Fruit fly (Drosophila melanogaster) whole organism, embryonic: Measurements from ENCODE around the gene orion.
A peak's percentile ranks its signal among the peaks of the same experiment; 100 is the strongest.

Experiments
- Antp ChIP-seq: fragments of 200-800 bp; sonication (Bioruptor generic); optimal IDR thresholded peaks from 3 replicates; lab custom pipeline; 2016; ENCODE audit warnings: missing biosample characterization, missing genetic modification characterization
- CG10274 ChIP-seq: fragments of 200-800 bp; sonication (Bioruptor generic); optimal IDR thresholded peaks from 3 replicates; lab custom pipeline; 2017; ENCODE audit warnings: missing biosample characterization, mild to moderate bottlenecking, missing genetic modification characterization
- CG10979 ChIP-seq: fragments of 200-800 bp; sonication (Bioruptor generic); optimal IDR thresholded peaks from 2 replicates; lab custom pipeline; 2018; ENCODE audit warnings: missing biosample characterization, mild to moderate bottlenecking, missing genetic modification characterization, moderate library complexity
- CG11504 ChIP-seq: fragments of 200-800 bp; sonication (Bioruptor generic); optimal IDR thresholded peaks from 3 replicates; lab custom pipeline; 2019; ENCODE audit warnings: missing biosample characterization, mild to moderate bottlenecking, missing genetic modification characterization, moderate library complexity
- CG11560 ChIP-seq: fragments of 200-800 bp; sonication (Bioruptor generic); IDR thresholded peaks from 3 replicates; pipeline ENCODE4 v1.3.6; 2022; ENCODE audit warnings: missing biosample characterization, missing genetic modification characterization
- CG12219 ChIP-seq: fragments of 200-800 bp; sonication (Bioruptor generic); optimal IDR thresholded peaks from 3 replicates; lab custom pipeline; 2018; ENCODE audit warnings: missing biosample characterization, mild to moderate bottlenecking, missing genetic modification characterization
- CG12942 ChIP-seq: fragments of 200-800 bp; sonication (Bioruptor generic); optimal IDR thresholded peaks from 3 replicates; lab custom pipeline; 2016; ENCODE audit warnings: missing biosample characterization, missing genetic modification characterization
- CG14441 ChIP-seq: fragments of 200-800 bp; sonication (Bioruptor generic); IDR thresholded peaks from 2 replicates; pipeline ENCODE4 v1.3.6; 2022; ENCODE audit warnings: missing biosample characterization, missing genetic modification characterization
- CG18262 ChIP-seq: fragments of 200-800 bp; optimal IDR thresholded peaks from 3 replicates; lab custom pipeline; 2019; ENCODE audit warnings: missing biosample characterization, mild to moderate bottlenecking, missing genetic modification characterization, moderate library complexity
- CG18764 ChIP-seq: fragments of 200-800 bp; sonication (Bioruptor generic); optimal IDR thresholded peaks from 3 replicates; lab custom pipeline; 2016; ENCODE audit warnings: missing biosample characterization, missing genetic modification characterization
- CG3726 ChIP-seq: fragments of 200-800 bp; sonication (Bioruptor generic); IDR thresholded peaks from 3 replicates; pipeline ENCODE4, ENCODE4 v1.3.6; 2022; ENCODE audit warnings: missing biosample characterization, missing genetic modification characterization
- CG7372 ChIP-seq: fragments of 200-800 bp; sonication (Bioruptor generic); IDR thresholded peaks from 2 replicates; pipeline ENCODE4 v1.3.6; 2022; ENCODE audit warnings: missing biosample characterization, missing genetic modification characterization
- CG7556 ChIP-seq: fragments of 200-800 bp; sonication (Bioruptor generic); optimal IDR thresholded peaks from 2 replicates; lab custom pipeline; 2017; ENCODE audit warnings: missing biosample characterization, mild to moderate bottlenecking, missing genetic modification characterization
- CG7745 ChIP-seq: fragments of 200-800 bp; sonication (Bioruptor generic); optimal IDR thresholded peaks from 2 replicates; lab custom pipeline; 2018; ENCODE audit warnings: missing biosample characterization, mild to moderate bottlenecking, missing genetic modification characterization, moderate library complexity
- Chrac-16 ChIP-seq: fragments of 200-800 bp; sonication (Bioruptor generic); optimal IDR thresholded peaks from 3 replicates; lab custom pipeline; 2016; ENCODE audit warnings: missing biosample characterization, missing genetic modification characterization
- CkIIα-i1 ChIP-seq: fragments of 200-800 bp; sonication (Bioruptor generic); IDR thresholded peaks from 2 replicates; pipeline ENCODE4 v1.3.6; 2022; ENCODE audit warnings: missing biosample characterization, missing genetic modification characterization
- ERR ChIP-seq: fragments of 200-800 bp; sonication (Bioruptor generic); optimal IDR thresholded peaks from 2 replicates; lab custom pipeline; 2016; ENCODE audit warnings: missing biosample characterization, missing genetic modification characterization
- GATAe ChIP-seq: fragments of 200-800 bp; sonication (Bioruptor generic); conservative IDR thresholded peaks from 2 replicates; pipeline ENCODE4 v1.3.6; 2022; ENCODE audit warnings: missing biosample characterization, missing genetic modification characterization
- HLH3B ChIP-seq: fragments of 200-800 bp; sonication (Bioruptor generic); IDR thresholded peaks from 2 replicates; pipeline ENCODE4 v1.3.6; 2022; ENCODE audit warnings: missing biosample characterization, missing genetic modification characterization
- HLH54F ChIP-seq: fragments of 200-800 bp; sonication (Bioruptor generic); optimal IDR thresholded peaks from 3 replicates; lab custom pipeline; 2016; ENCODE audit warnings: missing biosample characterization, missing genetic modification characterization
- Hmr ChIP-seq: fragments of 200-800 bp; sonication (Bioruptor generic); optimal IDR thresholded peaks from 3 replicates; lab custom pipeline; 2017; ENCODE audit warnings: mild to moderate bottlenecking, missing biosample characterization, missing genetic modification reagents, missing genetic modification characterization
- MESR4 ChIP-seq: fragments of 200-800 bp; sonication (Bioruptor generic); optimal IDR thresholded peaks from 2 replicates; lab custom pipeline; 2018; ENCODE audit warnings: missing biosample characterization, mild to moderate bottlenecking, missing genetic modification characterization, moderate library complexity
- Med ChIP-seq: fragments of 200-800 bp; sonication (Bioruptor generic); peaks from one replicate; lab custom pipeline; 2016; ENCODE audit warnings: missing biosample characterization, missing genetic modification characterization, mild to moderate bottlenecking, inconsistent platforms, moderate library complexity
- Meics ChIP-seq: fragments of 200-800 bp; sonication (Bioruptor generic); optimal IDR thresholded peaks from 2 replicates; lab custom pipeline; 2017; ENCODE audit warnings: missing biosample characterization, mild to moderate bottlenecking, missing genetic modification characterization
- Myb ChIP-seq: fragments of 200-800 bp; sonication (Bioruptor generic); optimal IDR thresholded peaks from 2 replicates; lab custom pipeline; 2016; ENCODE audit warnings: missing biosample characterization, missing genetic modification characterization
- PHDP ChIP-seq: fragments of 200-800 bp; sonication (Bioruptor generic); optimal IDR thresholded peaks from 3 replicates; lab custom pipeline; 2018; ENCODE audit warnings: missing biosample characterization, mild to moderate bottlenecking, missing genetic modification characterization, moderate library complexity
- Sox100B ChIP-seq: fragments of 200-800 bp; sonication (Bioruptor generic); optimal IDR thresholded peaks from 3 replicates; lab custom pipeline; 2018; ENCODE audit warnings: missing biosample characterization, mild to moderate bottlenecking, missing genetic modification characterization
- Xbp1 ChIP-seq: fragments of 200-800 bp; sonication (Bioruptor generic); optimal IDR thresholded peaks from 3 replicates; lab custom pipeline; 2016; ENCODE audit warnings: missing biosample characterization, mild to moderate bottlenecking, missing genetic modification characterization
- bsh ChIP-seq, 2 experiments: fragments of 200-800 bp; sonication (Bioruptor generic); optimal IDR thresholded peaks; 2 replicates each; lab custom pipeline; 2017 to 2018; ENCODE audit warnings: mild to moderate bottlenecking in 2 of 2, missing biosample characterization in 2 of 2, missing genetic modification characterization in 2 of 2, moderate library complexity in 1 of 2
- chif ChIP-seq, 2 experiments: fragments of 200-800 bp; sonication (Bioruptor generic); optimal IDR thresholded peaks; 3 replicates each; lab custom pipeline; 2016; ENCODE audit warnings: missing biosample characterization in 2 of 2, missing genetic modification characterization in 2 of 2
- ci ChIP-seq: fragments of 200-800 bp; sonication (Bioruptor generic); IDR thresholded peaks from 3 replicates; pipeline ENCODE4 v1.3.6; 2022; ENCODE audit warnings: missing biosample characterization, missing genetic modification characterization
- corto ChIP-seq: fragments of 200-800 bp; sonication (Bioruptor generic); optimal IDR thresholded peaks from 2 replicates; lab custom pipeline; 2016; ENCODE audit warnings: missing biosample characterization, mild to moderate bottlenecking, missing genetic modification characterization, moderate library complexity
- crp ChIP-seq, 2 experiments: fragments of 200-800 bp; sonication (Bioruptor generic); optimal IDR thresholded peaks; 2 replicates in 1 of 2; 3 replicates in 1 of 2; lab custom pipeline; 2017; ENCODE audit warnings: missing biosample characterization in 2 of 2, missing genetic modification characterization in 2 of 2, mild to moderate bottlenecking in 1 of 2, moderate library complexity in 1 of 2
- cwo ChIP-seq: fragments of 200-800 bp; sonication (Bioruptor generic); optimal IDR thresholded peaks from 3 replicates; lab custom pipeline; 2017; ENCODE audit warnings: missing biosample characterization, missing genetic modification characterization, mild to moderate bottlenecking, moderate library complexity, missing genetic modification reagents
- eyg ChIP-seq: fragments of 200-800 bp; sonication (Bioruptor generic); optimal IDR thresholded peaks from 3 replicates; lab custom pipeline; 2016; ENCODE audit warnings: missing biosample characterization, missing genetic modification characterization
- jing ChIP-seq: fragments of 200-800 bp; sonication (Bioruptor generic); optimal IDR thresholded peaks from 2 replicates; lab custom pipeline; 2018; ENCODE audit warnings: missing biosample characterization, mild to moderate bottlenecking, missing genetic modification characterization
- klu ChIP-seq: fragments of 200-800 bp; sonication (Bioruptor generic); IDR thresholded peaks from 2 replicates; pipeline ENCODE4 v1.3.6; 2022; ENCODE audit warnings: missing biosample characterization, missing genetic modification characterization
- lov ChIP-seq, 2 experiments: fragments of 200-800 bp in 1 of 2; fragments of >200 bp in 1 of 2; sonication (Bioruptor generic) in 1 of 2; IDR thresholded peaks in 1 of 2; optimal IDR thresholded peaks in 1 of 2; 2 replicates in 1 of 2; 3 replicates in 1 of 2; pipeline versions ENCODE4 v1.3.6 to Lab custom; 2017 to 2022; ENCODE audit warnings: missing biosample characterization in 1 of 2, missing genetic modification characterization in 1 of 2
- luna ChIP-seq: fragments of 200-800 bp; sonication (Bioruptor generic); optimal IDR thresholded peaks from 2 replicates; lab custom pipeline; 2016; ENCODE audit warnings: missing biosample characterization, missing genetic modification characterization
- sd ChIP-seq: fragments of 200-800 bp; sonication (Bioruptor generic); optimal IDR thresholded peaks from 3 replicates; lab custom pipeline; 2018; ENCODE audit warnings: missing biosample characterization, mild to moderate bottlenecking, missing genetic modification characterization, moderate library complexity
- sens ChIP-seq: fragments of 200-800 bp; sonication (Bioruptor generic); peaks from one replicate; lab custom pipeline; 2016; ENCODE audit warnings: missing biosample characterization, missing genetic modification characterization
- sim ChIP-seq: fragments of 200-800 bp; sonication (Bioruptor generic); IDR thresholded peaks from 2 replicates; pipeline ENCODE4 v1.3.6; 2022; ENCODE audit warnings: missing biosample characterization, missing genetic modification characterization
- slou ChIP-seq: fragments of 200-800 bp; sonication (Bioruptor generic); optimal IDR thresholded peaks from 3 replicates; lab custom pipeline; 2016; ENCODE audit warnings: missing biosample characterization, missing genetic modification characterization
- so ChIP-seq: fragments of 200-800 bp; sonication (Bioruptor generic); IDR thresholded peaks from 3 replicates; pipeline ENCODE4 v1.3.6; 2022; ENCODE audit warnings: missing biosample characterization, missing genetic modification characterization
- tap ChIP-seq: fragments of 200-800 bp; optimal IDR thresholded peaks from 3 replicates; lab custom pipeline; 2019; ENCODE audit warnings: missing biosample characterization, mild to moderate bottlenecking, missing genetic modification characterization, moderate library complexity
- tin ChIP-seq: fragments of 200-800 bp; sonication (Bioruptor generic); optimal IDR thresholded peaks from 3 replicates; lab custom pipeline; 2016; ENCODE audit warnings: missing biosample characterization, missing genetic modification characterization
- toy ChIP-seq: fragments of 200-800 bp; sonication (Bioruptor generic); IDR thresholded peaks from 2 replicates; pipeline ENCODE4 v1.3.6; 2022; ENCODE audit warnings: missing biosample characterization, missing genetic modification characterization
- trh ChIP-seq: fragments of 200-800 bp; sonication (Bioruptor generic); optimal IDR thresholded peaks from 2 replicates; lab custom pipeline; 2016; ENCODE audit warnings: missing biosample characterization, missing genetic modification characterization
- usp ChIP-seq: fragments of >200 bp; optimal IDR thresholded peaks from 2 replicates; lab custom pipeline; 2017; ENCODE audit warnings: missing biosample characterization, missing genetic modification characterization
- z ChIP-seq: fragments of 200-800 bp; sonication (Bioruptor generic); IDR thresholded peaks from 3 replicates; pipeline ENCODE4 v1.3.6; 2022; ENCODE audit warnings: missing biosample characterization, missing genetic modification characterization
- zen2 ChIP-seq: fragments of 200-800 bp; sonication (Bioruptor generic); IDR thresholded peaks from 3 replicates; pipeline ENCODE4 v1.3.6; 2022; ENCODE audit warnings: missing biosample characterization, missing genetic modification characterization; ENCODE audit not compliant: partially characterized antibody

Gene orion

dm6 chrX:7995171-7995747, 48.6 kb upstream of the orion start, which contains the start of gene Tbh (continued):
- no peak for TF ChIP-seq CG10979
- TF ChIP-seq trh (GFP tag; lab: Kevin White, UChicago), result no peak
- TF ChIP-seq ERR (GFP tag; lab: Kevin White, UChicago), result no peak
- no peak for TF ChIP-seq so
- TF ChIP-seq Hmr (GFP tag; lab: Kevin White, UChicago), result peak; percentile 67
- no peak for TF ChIP-seq CG3726
- peak; percentile 58 for TF ChIP-seq Meics (GFP tag; lab: Kevin White, UChicago)
- TF ChIP-seq ci (GFP tag; lab: Robert Waterston, UW), result peak; percentile 44; the same call in 1 of the 3 replicates
- TF ChIP-seq CG14441 (GFP tag; lab: Robert Waterston, UW), result no peak
- TF ChIP-seq sd (tag; lab: Kevin White, UChicago), result no peak
- TF ChIP-seq tin (GFP tag; lab: Kevin White, UChicago), result no peak
- peak; percentile 61 for TF ChIP-seq cwo
- TF ChIP-seq CkIIα-i1 (GFP tag; lab: Robert Waterston, UW), result no peak
- TF ChIP-seq CG12942 (GFP tag; lab: Kevin White, UChicago), result no peak
- TF ChIP-seq CG18764 (GFP tag; lab: Kevin White, UChicago), result no peak
- peak; percentile 78 for TF ChIP-seq Med (GFP tag; lab: Kevin White, UChicago)
- TF ChIP-seq PHDP (tag; lab: Kevin White, UChicago), result peak; percentile 28
- no peak for TF ChIP-seq Xbp1 (GFP tag; lab: Kevin White, UChicago)
- peak; percentile 69 for TF ChIP-seq CG7556 (GFP tag; lab: Kevin White, UChicago)
- no peak for TF ChIP-seq toy (GFP tag; lab: Robert Waterston, UW)
- TF ChIP-seq HLH54F (GFP tag; lab: Kevin White, UChicago), result no peak
- TF ChIP-seq slou (GFP tag; lab: Kevin White, UChicago), result no peak
- TF ChIP-seq jing (GFP tag; lab: Kevin White, UChicago), result no peak
- peak; percentile 47 for TF ChIP-seq CG11504
- TF ChIP-seq corto (GFP tag; lab: Kevin White, UChicago), result no peak
- TF ChIP-seq chif (GFP tag; optimal IDR thresholded peaks at IDR 0.05; lab: Kevin White, UChicago), result no peak
- TF ChIP-seq CG12219 (GFP tag; lab: Kevin White, UChicago), result no peak
- no peak for TF ChIP-seq z (GFP tag; lab: Robert Waterston, UW)
- no peak for TF ChIP-seq tap (tag; lab: Kevin White, UChicago)
- no peak for TF ChIP-seq Myb (GFP tag; lab: Kevin White, UChicago)
- TF ChIP-seq lov (optimal IDR thresholded peaks at IDR 0.05; lab: Kevin White, UChicago), result no peak
- 0 out of 3 replicates have a peak, but pooled peaks have one; percentile 25 for TF ChIP-seq lov (GFP tag; IDR thresholded peaks at IDR 0.05; lab: Robert Waterston, UW)
- no peak for TF ChIP-seq MESR4 (GFP tag; lab: Kevin White, UChicago)
- TF ChIP-seq sens (GFP tag; lab: Kevin White, UChicago), result peak; percentile 15
- TF ChIP-seq CG11560 (tag; lab: Robert Waterston, UW), result no peak
- no peak for TF ChIP-seq Antp (GFP tag; lab: Kevin White, UChicago)
- TF ChIP-seq sim, result no peak
- peak in 1 of 2 experiments; percentile 5 for TF ChIP-seq bsh (GFP tag; optimal IDR thresholded peaks at IDR 0.05; lab: Kevin White, UChicago)
- no peak for TF ChIP-seq klu
- no peak for TF ChIP-seq CG7372 (GFP tag; lab: Robert Waterston, UW)
- no peak for TF ChIP-seq CG7745
- TF ChIP-seq Sox100B (GFP tag; lab: Kevin White, UChicago), result peak; percentile 54
- no peak for TF ChIP-seq Chrac-16
- no peak for TF ChIP-seq crp (GFP tag; optimal IDR thresholded peaks at IDR 0.05; lab: Kevin White, UChicago)
- no peak for TF ChIP-seq eyg (GFP tag; lab: Kevin White, UChicago)
- TF ChIP-seq HLH3B (GFP tag; lab: Robert Waterston, UW), result 0 out of 2 replicates have a peak, but pooled peaks have one; percentile 39
- no peak for TF ChIP-seq zen2 (GFP tag; lab: Robert Waterston, UW)
- TF ChIP-seq CG10274, result no peak
- no peak for TF ChIP-seq usp (GFP tag; lab: Kevin White, UChicago)
- TF ChIP-seq GATAe (GFP tag; lab: Robert Waterston, UW), result no peak
- no peak for TF ChIP-seq CG18262 (tag; lab: Kevin White, UChicago)
- no peak for TF ChIP-seq luna (GFP tag; lab: Kevin White, UChicago)
